Worm (Caenorhabditis elegans) whole organism, late embryonic: ENCODE data around the gene T09F5.20.

Source experiments
- K02D7.2 ChIP-seq: sonication (generic microtip); optimal IDR thresholded peaks from 2 replicates; lab custom pipeline; 2017; ENCODE audit warnings: mild to moderate bottlenecking, missing genetic modification characterization, missing compliant biosample characterization
- K09A11.1 ChIP-seq: sonication (generic microtip); optimal IDR thresholded peaks from 2 replicates; lab custom pipeline; 2017; ENCODE audit warnings: antibody characterized with exemption, mild to moderate bottlenecking, missing genetic modification characterization, missing compliant biosample characterization; ENCODE audit not compliant: insufficient read depth
- ceh-2 ChIP-seq: sonication (generic microtip); optimal IDR thresholded peaks from 2 replicates; lab custom pipeline; 2016; ENCODE audit warnings: missing genotype, missing genetic modification characterization, missing compliant biosample characterization
- ceh-48 ChIP-seq: sonication (generic microtip); optimal IDR thresholded peaks from 2 replicates; lab custom pipeline; 2016; ENCODE audit warnings: missing genetic modification characterization, inconsistent platforms, missing compliant biosample characterization
- fkh-10 ChIP-seq: fragments of 150-350 bp; optimal IDR thresholded peaks from 2 replicates; lab custom pipeline; 2014; ENCODE audit warnings: missing biosample characterization, missing genetic modification reagents, missing genetic modification characterization
- hlh-6 ChIP-seq: sonication (generic microtip); optimal IDR thresholded peaks from 2 replicates; lab custom pipeline; 2016; ENCODE audit warnings: missing genotype, missing genetic modification characterization, missing compliant biosample characterization
- nfya-1 ChIP-seq: sonication (generic microtip); optimal IDR thresholded peaks from 2 replicates; lab custom pipeline; 2017; ENCODE audit warnings: missing genetic modification characterization, mild to moderate bottlenecking, missing compliant biosample characterization, antibody characterized with exemption, moderate library complexity
- nhr-11 ChIP-seq: fragments of 150-350 bp; optimal IDR thresholded peaks from 2 replicates; lab custom pipeline; 2014; ENCODE audit warnings: missing biosample characterization, missing genetic modification characterization
- npax-4 ChIP-seq: sonication (generic microtip); optimal IDR thresholded peaks from 2 replicates; lab custom pipeline; 2016; ENCODE audit warnings: missing genetic modification characterization, missing compliant biosample characterization
- pqm-1 ChIP-seq: sonication (generic microtip); optimal IDR thresholded peaks from 2 replicates; lab custom pipeline; 2016; ENCODE audit warnings: missing genetic modification characterization, missing compliant biosample characterization
- ref-2 ChIP-seq: sonication (generic microtip); optimal IDR thresholded peaks from 2 replicates; lab custom pipeline; 2016; ENCODE audit warnings: missing genetic modification characterization, missing compliant biosample characterization
- ttx-3 ChIP-seq: sonication (generic microtip); optimal IDR thresholded peaks from 2 replicates; lab custom pipeline; 2016; ENCODE audit warnings: missing genetic modification reagents, missing genetic modification characterization, missing compliant biosample characterization
- unc-55 ChIP-seq: sonication (generic microtip); optimal IDR thresholded peaks from 2 replicates; lab custom pipeline; 2017; ENCODE audit warnings: missing biosample characterization, missing genetic modification reagents, missing genetic modification characterization

DNA sequence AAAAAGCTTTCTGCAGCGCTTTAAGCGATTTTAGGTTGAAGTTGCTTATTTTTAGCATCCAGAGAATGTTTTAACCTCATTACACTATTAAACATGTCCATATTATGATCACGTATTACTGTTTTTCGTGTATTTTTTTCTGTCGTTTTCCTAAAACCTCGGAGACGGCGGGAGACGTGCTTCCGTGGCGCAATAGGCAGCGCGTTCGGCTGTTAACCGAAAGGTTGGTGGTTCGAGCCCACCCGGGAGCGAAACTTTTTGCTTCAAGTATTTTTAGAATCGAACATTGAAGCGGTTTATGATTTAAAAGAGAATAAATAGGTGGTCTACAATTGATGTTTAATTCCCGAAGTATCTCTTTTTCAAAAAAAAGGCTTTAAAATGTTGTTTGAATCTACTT is 8.8 kb upstream of the T09F5.20 start:
- TF ChIP-seq nhr-11 (no peak), ceh-48 (tag; lab: Kevin White, UChicago) (no peak), npax-4 (tag; lab: Kevin White, UChicago) (no peak), pqm-1 (no peak), fkh-10 (GFP tag; lab: Kevin White, UChicago) (no peak), ttx-3 (tag; lab: Kevin White, UChicago) (no peak), nfya-1 (tag; lab: Kevin White, UChicago) (no peak), unc-55 (GFP tag; lab: Kevin White, UChicago) (no peak), K09A11.1 (no peak), ref-2 (tag; lab: Kevin White, UChicago) (no peak), K02D7.2 (no peak), ceh-2 (tag; lab: Kevin White, UChicago) (no peak), hlh-6 (no peak)
